Worm (Caenorhabditis elegans): Measurements from ENCODE around the gene R03H10.6.

Gene R03H10.6

ce11 chrII:4159570-4159969 is 13.7 kb downstream of the R03H10.6 start:
- TF ChIP-seq attf-5 (GFP tag; optimal IDR thresholded peaks at IDR 0.05) (no peak), tbp1 (GFP tag; optimal IDR thresholded peaks at IDR 0.05) (no peak), Y95B8A.8 (GFP tag; IDR thresholded peaks at IDR 0.05) (no peak), ZK185.1 (tag; optimal IDR thresholded peaks at IDR 0.05; ENCODE audit: poor library complexity, severe bottlenecking) (no peak), madf-3 (GFP tag; IDR thresholded peaks at IDR 0.05) (no peak), ztf-22 (GFP tag; optimal IDR thresholded peaks at IDR 0.05) (no peak), let-607 (tag; optimal IDR thresholded peaks at IDR 0.05) (no peak), lsy-27 (tag; optimal IDR thresholded peaks at IDR 0.05; ENCODE audit: borderline replicate concordance, insufficient read depth) (no peak), chd-7 (tag; optimal IDR thresholded peaks at IDR 0.05) (no peak), ztf-25 (GFP tag; IDR thresholded peaks at IDR 0.05) (no peak), rcor-1 (GFP tag; IDR thresholded peaks at IDR 0.05) (no peak), F37B4.10 (GFP tag; IDR thresholded peaks at IDR 0.05) (no peak), ceh-79 (tag; optimal IDR thresholded peaks at IDR 0.05) (no peak)

DNA sequence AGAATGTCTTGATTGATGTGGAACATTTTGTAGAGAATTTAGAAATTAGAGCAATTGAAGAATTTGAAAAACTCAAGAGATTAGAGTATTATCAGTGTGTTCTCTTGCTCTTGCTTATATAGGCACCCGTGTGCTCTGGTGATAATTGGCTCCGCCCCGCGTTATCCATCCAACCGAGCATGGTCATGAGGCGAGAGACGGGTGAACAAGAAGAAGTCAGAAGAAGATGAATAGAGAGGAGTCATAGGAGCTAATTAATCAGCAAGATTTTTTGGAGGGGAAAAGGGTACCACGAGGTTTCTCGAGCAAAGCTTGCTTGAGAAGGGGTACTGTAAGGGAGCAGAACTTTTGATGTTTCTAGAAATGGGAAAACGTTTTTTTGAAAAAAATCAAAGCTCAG is 15.5 kb downstream of the R03H10.6 start:
- no peak for TF ChIP-seq hmg-20 (GFP tag; IDR thresholded peaks at IDR 0.05)
- TF ChIP-seq T07F8.4 (tag; optimal IDR thresholded peaks at IDR 0.05) = no peak
- TF ChIP-seq let-526 (GFP tag; IDR thresholded peaks at IDR 0.05) = no peak
- no peak for TF ChIP-seq snpc-4 (GFP tag; optimal IDR thresholded peaks at IDR 0.05)
- no peak for TF ChIP-seq snpc-4 (tag; optimal IDR thresholded peaks at IDR 0.05)
- no peak for TF ChIP-seq aptf-2 (GFP tag; conservative IDR thresholded peaks at IDR 0.05)
- TF ChIP-seq F57C9.4 (tag; optimal IDR thresholded peaks at IDR 0.05) = no peak
- TF ChIP-seq lsy-27 (tag; optimal IDR thresholded peaks at IDR 0.05; ENCODE audit: borderline replicate concordance, insufficient read depth) = no peak

ce11 chrII:4155112-4155823 is 18.0 kb downstream of the R03H10.6 start, which contains the start of gene R03H10.2:
TSS of gene R03H10.2 (plus strand) at chrII:4155773.
- TF ChIP-seq dpl-1 (GFP tag; optimal IDR thresholded peaks at IDR 0.05) (no peak), C06A6.2 (GFP tag; conservative IDR thresholded peaks at IDR 0.05) (no peak)

- TF ChIP-seq ets-4 (GFP tag; optimal IDR thresholded peaks at IDR 0.05) = no peak
- no peak for TF ChIP-seq lin-54 (GFP tag; optimal IDR thresholded peaks at IDR 0.05)
- no peak for TF ChIP-seq Y67H2A.10 (GFP tag; conservative IDR thresholded peaks at IDR 0.05)
- no peak for TF ChIP-seq ccch-3 (GFP tag; optimal IDR thresholded peaks at IDR 0.05)
- no peak for TF ChIP-seq F52B5.7 (tag; optimal IDR thresholded peaks at IDR 0.05)
- TF ChIP-seq zim-3 (tag; optimal IDR thresholded peaks at IDR 0.05) = no peak
- TF ChIP-seq nfya-2 (GFP tag; IDR thresholded peaks at IDR 0.05) = no peak
Measured at ce11 chrII:4152864-4153263, 20.4 kb downstream of the R03H10.6 start.

- TF ChIP-seq ztf-18 (tag; optimal IDR thresholded peaks at IDR 0.05) (no peak), Y53G8AR.9 (GFP tag; conservative IDR thresholded peaks at IDR 0.05) (no peak), nfya-2 (GFP tag; IDR thresholded peaks at IDR 0.05) (no peak), sptf-2 (GFP tag; optimal IDR thresholded peaks at IDR 0.05) (no peak), madf-3 (GFP tag; IDR thresholded peaks at IDR 0.05) (no peak), lin-35 (GFP tag; optimal IDR thresholded peaks at IDR 0.05) (no peak), him-1 (tag; optimal IDR thresholded peaks at IDR 0.05) (no peak), nfyb-1 (GFP tag; IDR thresholded peaks at IDR 0.05) (no peak), sdz-38 (tag; optimal IDR thresholded peaks at IDR 0.05) (no peak), Y53F4B.3 (GFP tag; IDR thresholded peaks at IDR 0.05) (no peak), madf-8 (GFP tag; conservative IDR thresholded peaks at IDR 0.05) (no peak), tbx-9 (tag; optimal IDR thresholded peaks at IDR 0.05; ENCODE audit: borderline replicate concordance) (no peak), lag-1 (GFP tag; IDR thresholded peaks at IDR 0.05) (no peak), ceh-58 (GFP tag; IDR thresholded peaks at IDR 0.05) (no peak)
Measured at ce11 chrII:4151499-4152132, 21.7 kb downstream of the R03H10.6 start.
